Worm (Caenorhabditis elegans): Measurements from ENCODE around the gene ceh-40.

ceh-40 gene

DNA sequence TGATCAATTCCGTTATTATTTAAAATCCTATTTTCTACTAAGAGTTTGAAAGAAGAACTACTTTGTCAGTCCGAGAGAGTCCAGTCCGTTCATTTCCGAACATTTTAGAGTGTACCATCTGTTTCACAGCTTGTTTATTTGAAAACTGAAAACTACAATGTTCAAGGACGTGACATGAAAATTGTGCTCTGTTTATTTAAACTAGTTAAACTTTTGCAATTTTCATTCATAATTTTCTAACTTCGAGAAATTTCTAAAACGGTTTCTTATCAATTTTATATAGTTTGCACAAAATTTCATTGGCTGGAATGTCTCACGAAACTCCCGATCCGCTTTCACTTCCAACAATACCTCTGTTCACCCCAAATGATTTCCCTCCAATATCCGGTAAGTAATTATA lies 40.1 kb downstream of the ceh-40 start, which contains the start of gene C04B4.1:
C04B4.1 (plus strand) TSS at position 301 of the 400 bp plus-strand sequence.
- no peak for TF ChIP-seq tbx-8 (GFP tag; optimal IDR thresholded peaks at IDR 0.05)
- no peak for TF ChIP-seq bed-3 (GFP tag; optimal IDR thresholded peaks at IDR 0.05)
- no peak for TF ChIP-seq M03D4.4 (tag; optimal IDR thresholded peaks at IDR 0.05)
- TF ChIP-seq mls-2 (tag; optimal IDR thresholded peaks at IDR 0.05), result no peak
- TF ChIP-seq elt-1 (tag; optimal IDR thresholded peaks at IDR 0.05; ENCODE audit: borderline replicate concordance, insufficient read depth), result no peak
- no peak for TF ChIP-seq flh-1 (GFP tag; optimal IDR thresholded peaks at IDR 0.05)
- no peak for TF ChIP-seq ham-2 (GFP tag; optimal IDR thresholded peaks at IDR 0.05)
- no peak for TF ChIP-seq ceh-43 (GFP tag; optimal IDR thresholded peaks at IDR 0.05)

ce11 chrX:12275577-12275976 lies 45.0 kb downstream of the ceh-40 start, which contains the start of gene C04B4.6:
Gene C04B4.6, minus strand, starts transcription at chrX:12275677.
- TF ChIP-seq ces-1 (GFP tag; optimal IDR thresholded peaks at IDR 0.05), result no peak
- no peak for TF ChIP-seq lsy-2 (tag; optimal IDR thresholded peaks at IDR 0.05)
- TF ChIP-seq zip-8 (tag; optimal IDR thresholded peaks at IDR 0.05), result no peak
- no peak for TF ChIP-seq tbx-8 (GFP tag; optimal IDR thresholded peaks at IDR 0.05)
- TF ChIP-seq bed-3 (GFP tag; optimal IDR thresholded peaks at IDR 0.05), result no peak
- TF ChIP-seq hlh-1 (tag; optimal IDR thresholded peaks at IDR 0.05), result no peak
- TF ChIP-seq mls-2 (tag; optimal IDR thresholded peaks at IDR 0.05), result no peak
- TF ChIP-seq cnd-1 (tag; optimal IDR thresholded peaks at IDR 0.05), result no peak
- TF ChIP-seq nhr-28 (tag; optimal IDR thresholded peaks at IDR 0.05), result no peak
- TF ChIP-seq blmp-1 (tag; optimal IDR thresholded peaks at IDR 0.05), result no peak
- no peak for TF ChIP-seq mep-1 (tag; optimal IDR thresholded peaks at IDR 0.05)
- TF ChIP-seq nhr-2 (tag; optimal IDR thresholded peaks at IDR 0.05), result no peak
- no peak for TF ChIP-seq pha-4 (tag; optimal IDR thresholded peaks at IDR 0.05)
- no peak for TF ChIP-seq ztf-11 (tag; optimal IDR thresholded peaks at IDR 0.05)
- no peak for TF ChIP-seq lin-13 (tag; optimal IDR thresholded peaks at IDR 0.05)
- TF ChIP-seq unc-39 (tag; optimal IDR thresholded peaks at IDR 0.05), result no peak
- no peak for TF ChIP-seq ham-2 (GFP tag; optimal IDR thresholded peaks at IDR 0.05)
- TF ChIP-seq unc-120 (tag; optimal IDR thresholded peaks at IDR 0.05; ENCODE audit: poor library complexity, severe bottlenecking), result no peak
- no peak for TF ChIP-seq ceh-83 (GFP tag; optimal IDR thresholded peaks at IDR 0.05)

DNA sequence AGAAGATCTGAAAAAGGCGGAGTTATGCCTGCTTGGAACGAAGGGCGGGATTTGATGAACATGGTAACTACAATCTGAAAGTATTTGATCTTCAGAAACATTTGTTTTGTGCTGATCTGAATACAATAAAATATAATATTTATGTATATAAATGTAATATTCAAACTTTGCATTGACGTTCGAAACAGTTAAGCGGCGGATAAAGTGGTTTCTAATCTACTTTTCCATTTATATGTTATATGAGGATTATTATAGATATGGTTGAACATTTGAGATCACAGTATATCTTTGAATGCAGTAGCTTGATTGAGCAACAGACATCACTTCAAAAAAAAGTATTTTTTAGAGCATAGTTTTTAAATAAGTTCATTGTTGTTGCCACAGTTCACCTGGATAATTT lies 46.7 kb downstream of the ceh-40 start, which contains the start of gene H19J13.2:
H19J13.2 (minus strand) TSS at position 101 of the 400 bp plus-strand sequence.
- TF ChIP-seq bed-3 (GFP tag; optimal IDR thresholded peaks at IDR 0.05) (no peak), tbx-8 (GFP tag; optimal IDR thresholded peaks at IDR 0.05) (no peak), drap-1 (GFP tag; optimal IDR thresholded peaks at IDR 0.05) (no peak), mls-2 (tag; optimal IDR thresholded peaks at IDR 0.05) (no peak), nhr-76 (tag; optimal IDR thresholded peaks at IDR 0.05) (no peak), unc-62 (GFP tag; optimal IDR thresholded peaks at IDR 0.05) (no peak), pha-4 (tag; optimal IDR thresholded peaks at IDR 0.05) (no peak), nhr-12 (tag; optimal IDR thresholded peaks at IDR 0.05) (no peak), lsy-2 (tag; optimal IDR thresholded peaks at IDR 0.05) (no peak), ceh-39 (tag; optimal IDR thresholded peaks at IDR 0.05) (no peak), unc-120 (tag; optimal IDR thresholded peaks at IDR 0.05; ENCODE audit: poor library complexity, severe bottlenecking) (no peak), blmp-1 (tag; optimal IDR thresholded peaks at IDR 0.05) (no peak), nhr-2 (tag; optimal IDR thresholded peaks at IDR 0.05) (no peak), cnd-1 (tag; optimal IDR thresholded peaks at IDR 0.05) (no peak), mab-5 (tag; optimal IDR thresholded peaks at IDR 0.05) (no peak), zip-8 (tag; optimal IDR thresholded peaks at IDR 0.05) (no peak), hlh-1 (tag; optimal IDR thresholded peaks at IDR 0.05) (no peak), nhr-28 (tag; optimal IDR thresholded peaks at IDR 0.05) (no peak), unc-39 (tag; optimal IDR thresholded peaks at IDR 0.05) (no peak)

DNA sequence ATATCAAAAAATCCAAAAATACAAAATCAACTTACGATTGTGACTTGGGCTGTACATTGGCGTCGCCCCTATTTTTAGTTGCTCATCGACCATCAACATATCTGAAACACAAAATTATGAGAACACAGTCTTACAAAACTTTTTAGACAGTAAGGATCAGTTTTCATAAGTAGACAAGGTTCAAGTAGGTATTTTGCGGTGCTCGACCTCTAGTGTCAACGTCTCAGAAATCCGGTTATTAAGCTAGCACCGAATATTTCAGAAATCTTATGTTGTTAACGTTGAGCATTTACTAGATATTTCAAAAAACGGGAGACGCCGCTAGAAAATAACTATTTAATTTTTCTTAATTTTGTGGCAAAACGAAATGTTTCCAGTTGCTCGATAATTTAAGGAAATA lies 49.7 kb downstream of the ceh-40 start, which contains the start of gene otpl-8:
otpl-8 (minus strand) TSS at position 101 of the 400 bp plus-strand sequence.
- TF ChIP-seq mls-2 (tag; optimal IDR thresholded peaks at IDR 0.05), result no peak
- no peak for TF ChIP-seq sem-2 (GFP tag; optimal IDR thresholded peaks at IDR 0.05)
- TF ChIP-seq unc-39 (tag; optimal IDR thresholded peaks at IDR 0.05), result no peak
- no peak for TF ChIP-seq unc-120 (tag; optimal IDR thresholded peaks at IDR 0.05; ENCODE audit: poor library complexity, severe bottlenecking)
- TF ChIP-seq drap-1 (GFP tag; optimal IDR thresholded peaks at IDR 0.05), result no peak
- no peak for TF ChIP-seq mab-5 (tag; optimal IDR thresholded peaks at IDR 0.05)
- TF ChIP-seq blmp-1 (tag; optimal IDR thresholded peaks at IDR 0.05), result no peak
- TF ChIP-seq flh-1 (GFP tag; optimal IDR thresholded peaks at IDR 0.05), result no peak
- no peak for TF ChIP-seq zip-8 (tag; optimal IDR thresholded peaks at IDR 0.05)
- no peak for TF ChIP-seq nhr-28 (tag; optimal IDR thresholded peaks at IDR 0.05)
